Worm (Caenorhabditis elegans) whole organism, L1 larva: Measurements from ENCODE around the gene nspc-9.

Experiments used
- egl-27 ChIP-seq, 2 experiments: fragments of 150-350 bp in 1 of 2; sonication (generic microtip); optimal IDR thresholded peaks; 3 replicates each; lab custom pipeline; 2017 to 2018; ENCODE audit warnings: missing biosample characterization in 2 of 2, missing genetic modification characterization in 2 of 2, missing genetic modification reagents in 2 of 2
- jun-1 ChIP-seq: fragments of 150-350 bp; optimal IDR thresholded peaks from 2 replicates; lab custom pipeline; 2014; ENCODE audit warnings: missing biosample characterization, missing genetic modification reagents, missing genetic modification characterization
- lir-3 ChIP-seq: sonication (generic microtip); optimal IDR thresholded peaks from 2 replicates; lab custom pipeline; 2016; ENCODE audit warnings: mild to moderate bottlenecking, missing genetic modification characterization, moderate library complexity, missing compliant biosample characterization; ENCODE audit not compliant: poor library complexity
- mdl-1 ChIP-seq, 2 experiments: fragments of 150-350 bp; optimal IDR thresholded peaks; 2 replicates each; lab custom pipeline; 2014 to 2017; ENCODE audit warnings: missing biosample characterization in 2 of 2, missing genetic modification characterization in 2 of 2, inconsistent platforms in 1 of 2
- nhr-11 ChIP-seq: fragments of 150-350 bp; optimal IDR thresholded peaks from 2 replicates; lab custom pipeline; 2014; ENCODE audit warnings: missing biosample characterization, missing genetic modification characterization
- nhr-12 ChIP-seq: sonication (generic microtip); optimal IDR thresholded peaks from 2 replicates; lab custom pipeline; 2017; ENCODE audit warnings: missing biosample characterization, missing genetic modification characterization
- nhr-237 ChIP-seq: fragments of 150-350 bp; optimal IDR thresholded peaks from 2 replicates; lab custom pipeline; 2014; ENCODE audit warnings: missing biosample characterization, missing genetic modification characterization
- nhr-76 ChIP-seq: sonication (generic microtip); optimal IDR thresholded peaks from 2 replicates; lab custom pipeline; 2017; ENCODE audit warnings: missing biosample characterization, missing genetic modification characterization
- pag-3 ChIP-seq: sonication (generic microtip); optimal IDR thresholded peaks from 2 replicates; lab custom pipeline; 2017; ENCODE audit warnings: missing genetic modification characterization, mild to moderate bottlenecking, missing compliant biosample characterization, antibody characterized with exemption, borderline replicate concordance; ENCODE audit not compliant: insufficient read depth
- rnt-1 ChIP-seq: sonication (generic microtip); optimal IDR thresholded peaks from 2 replicates; lab custom pipeline; 2016; ENCODE audit warnings: mild to moderate bottlenecking, missing genetic modification characterization, moderate library complexity, missing compliant biosample characterization
- skn-1 ChIP-seq: fragments of 150-350 bp; optimal IDR thresholded peaks from 2 replicates; lab custom pipeline; 2014; ENCODE audit warnings: missing biosample characterization, missing genetic modification characterization
- sox-4 ChIP-seq: sonication (generic microtip); optimal IDR thresholded peaks from 2 replicates; lab custom pipeline; 2016; ENCODE audit warnings: missing genetic modification characterization, missing compliant biosample characterization

ce11 chrX:12357127-12357526 is 13.9 kb upstream of the nspc-9 start, which contains the start of gene nspc-13:
- no peak for TF ChIP-seq nhr-76 (tag; lab: Kevin White, UChicago)
- TF ChIP-seq nhr-12 (tag; lab: Kevin White, UChicago) = no peak
- TF ChIP-seq sox-4 (tag; lab: Kevin White, UChicago) = no peak
- no peak for TF ChIP-seq pag-3 (tag; lab: Kevin White, UChicago)
- no peak for TF ChIP-seq skn-1 (tag; lab: Kevin White, UChicago)
- TF ChIP-seq mdl-1 (tag; optimal IDR thresholded peaks at IDR 0.05; lab: Kevin White, UChicago) = no peak
- TF ChIP-seq rnt-1 = no peak
- no peak for TF ChIP-seq lir-3
- TF ChIP-seq nhr-11 (tag; lab: Kevin White, UChicago) = no peak
- no peak for TF ChIP-seq nhr-237 (tag; lab: Kevin White, UChicago)
- TF ChIP-seq jun-1 = no peak
- no peak for TF ChIP-seq egl-27 (tag; optimal IDR thresholded peaks at IDR 0.05; lab: Kevin White, UChicago)
